Worm (Caenorhabditis elegans): ENCODE results near the gene gcy-34.

- TF ChIP-seq nhr-237 (tag; optimal IDR thresholded peaks at IDR 0.05) (no peak), ama-1 (optimal IDR thresholded peaks at IDR 0.05) (no peak), mdl-1 (tag; optimal IDR thresholded peaks at IDR 0.05) (peak in 1 of 2 experiments; percentile 11), elt-3 (tag; optimal IDR thresholded peaks at IDR 0.05) (no peak), zag-1 (tag; optimal IDR thresholded peaks at IDR 0.05) (no peak)
These were observed 51.3 kb downstream of the gcy-34 start for ce11 chrV:13334447-13334846.
